Worm (Caenorhabditis elegans) whole organism, L4/young adult: ENCODE data around the gene F36H1.11.

Source experiments
- W03F9.2 ChIP-seq: fragments of 150-350 bp; optimal IDR thresholded peaks from 2 replicates; lab custom pipeline; 2014; ENCODE audit warnings: missing biosample characterization, missing genetic modification characterization
- dao-5 ChIP-seq: sonication (generic microtip); optimal IDR thresholded peaks from 2 replicates; lab custom pipeline; 2016; ENCODE audit warnings: missing genotype, missing genetic modification characterization, moderate library complexity, missing compliant biosample characterization
- him-1 ChIP-seq: sonication (generic microtip); optimal IDR thresholded peaks from 2 replicates; lab custom pipeline; 2016; ENCODE audit warnings: missing genotype, missing genetic modification reagents, missing genetic modification characterization, missing compliant biosample characterization

The F36H1.11 gene

ce11 chrIV:11048871-11049270 is at the start of gene F36H1.11:
F36H1.11 (plus strand) TSS chrIV:11049171.
- no peak for TF ChIP-seq dao-5
- TF ChIP-seq him-1 (tag; lab: Kevin White, UChicago) = no peak
- TF ChIP-seq W03F9.2 (tag; lab: Kevin White, UChicago) = no peak

- TF ChIP-seq him-1 (tag; lab: Kevin White, UChicago) = no peak
- no peak for TF ChIP-seq dao-5
- no peak for TF ChIP-seq W03F9.2 (tag; lab: Kevin White, UChicago)
Observed at ce11 chrIV:11001614-11002013, 47.4 kb upstream of the F36H1.11 start, which contains the start of gene F13H10.9. F13H10.9 (plus strand) TSS chrIV:11001914.

ce11 chrIV:11004273-11004672 is 44.7 kb upstream of the F36H1.11 start, which contains the start of gene F13H10.1:
F13H10.1 (plus strand) TSS chrIV:11004573.
- no peak for TF ChIP-seq dao-5
- no peak for TF ChIP-seq him-1 (tag; lab: Kevin White, UChicago)
- no peak for TF ChIP-seq W03F9.2 (tag; lab: Kevin White, UChicago)

ce11 chrIV:11006383-11006782 is 42.6 kb upstream of the F36H1.11 start:
- no peak for TF ChIP-seq W03F9.2 (tag; lab: Kevin White, UChicago)
- no peak for TF ChIP-seq him-1 (tag; lab: Kevin White, UChicago)
- no peak for TF ChIP-seq dao-5

ce11 chrIV:11006868-11007267 is 42.1 kb upstream of the F36H1.11 start:
- TF ChIP-seq him-1 (tag; lab: Kevin White, UChicago) (no peak), dao-5 (no peak), W03F9.2 (tag; lab: Kevin White, UChicago) (no peak)

- TF ChIP-seq W03F9.2 (tag; lab: Kevin White, UChicago) = no peak
- TF ChIP-seq him-1 (tag; lab: Kevin White, UChicago) = no peak
- no peak for TF ChIP-seq dao-5
Observed at ce11 chrIV:11008255-11008654, 40.7 kb upstream of the F36H1.11 start.

- TF ChIP-seq him-1 (tag; lab: Kevin White, UChicago) (no peak), W03F9.2 (tag; lab: Kevin White, UChicago) (no peak), dao-5 (no peak)
Observed at ce11 chrIV:11008996-11009395, 40.0 kb upstream of the F36H1.11 start, which contains the start of gene F13H10.6. F13H10.6 (plus strand) TSS chrIV:11009296.

ce11 chrIV:11009928-11010327 is 39.0 kb upstream of the F36H1.11 start:
- TF ChIP-seq him-1 (tag; lab: Kevin White, UChicago) (no peak), dao-5 (no peak), W03F9.2 (tag; lab: Kevin White, UChicago) (no peak)

ce11 chrIV:11011920-11012319 is 37.1 kb upstream of the F36H1.11 start, which contains the start of gene ndx-9:
ndx-9 (minus strand) TSS chrIV:11012020.
- TF ChIP-seq him-1 (tag; lab: Kevin White, UChicago) = no peak

- TF ChIP-seq W03F9.2 (tag; lab: Kevin White, UChicago) (no peak), him-1 (tag; lab: Kevin White, UChicago) (no peak), dao-5 (no peak)
Observed at ce11 chrIV:11015881-11016280, 33.1 kb upstream of the F36H1.11 start, which contains the start of gene F13H10.3. F13H10.3 (minus strand) TSS chrIV:11015953.

ce11 chrIV:11019962-11020550 is 28.9 kb upstream of the F36H1.11 start, which contains the start of gene F13H10.8:
F13H10.8 (plus strand) TSS chrIV:11020517.
- TF ChIP-seq dao-5 = no peak
- peak; percentile 61 for TF ChIP-seq W03F9.2 (tag; lab: Kevin White, UChicago)

- TF ChIP-seq him-1 (tag; lab: Kevin White, UChicago) (no peak), W03F9.2 (tag; lab: Kevin White, UChicago) (no peak), dao-5 (no peak)
Observed at ce11 chrIV:11021512-11022268, 27.3 kb upstream of the F36H1.11 start, which contains the start of gene mogs-1. mogs-1 (minus strand) TSS chrIV:11021928.

- TF ChIP-seq him-1 (tag; lab: Kevin White, UChicago) = no peak
- no peak for TF ChIP-seq W03F9.2 (tag; lab: Kevin White, UChicago)
- no peak for TF ChIP-seq dao-5
Observed at ce11 chrIV:11022303-11022702, 26.7 kb upstream of the F36H1.11 start, which contains the start of gene alh-3. alh-3 (plus strand) TSS chrIV:11022603.

ce11 chrIV:11025941-11026340 is 23.0 kb upstream of the F36H1.11 start:
- TF ChIP-seq W03F9.2 (tag; lab: Kevin White, UChicago) = no peak
- no peak for TF ChIP-seq him-1 (tag; lab: Kevin White, UChicago)
